Worm (Caenorhabditis elegans) whole organism, young adult: Measurements from ENCODE around the gene M01H9.3.

ENCODE experiments used
- B0336.3 ChIP-seq: fragments of 200-800 bp; sonication (Bioruptor generic); IDR thresholded peaks from 2 replicates; pipeline ENCODE4 v1.3.6; 2022; ENCODE audit warnings: missing genetic modification characterization, missing compliant biosample characterization
- C17E4.6 ChIP-seq: fragments of 200-800 bp; sonication (Bioruptor generic); IDR thresholded peaks from 2 replicates; pipeline ENCODE4 v1.3.6; 2022; ENCODE audit warnings: missing genetic modification reagents, missing genetic modification characterization, missing compliant biosample characterization
- F37B4.10 ChIP-seq: fragments of 200-800 bp; sonication (Bioruptor generic); IDR thresholded peaks from 2 replicates; pipeline ENCODE4 v1.3.6; 2022; ENCODE audit warnings: missing genetic modification characterization, missing compliant biosample characterization
- F55B11.4 ChIP-seq: sonication (generic microtip); optimal IDR thresholded peaks from 2 replicates; lab custom pipeline; 2016; ENCODE audit warnings: missing compliant biosample characterization, missing genetic modification characterization, borderline replicate concordance; ENCODE audit not compliant: insufficient read depth
- F57A8.1 ChIP-seq: fragments of 200-800 bp; sonication (Bioruptor generic); optimal IDR thresholded peaks from 2 replicates; lab custom pipeline; 2018; ENCODE audit warnings: mild to moderate bottlenecking, missing genetic modification characterization, moderate library complexity, missing compliant biosample characterization
- K12H6.12 ChIP-seq: fragments of 200-800 bp; sonication (Bioruptor generic); optimal IDR thresholded peaks from 2 replicates; lab custom pipeline; 2018; ENCODE audit warnings: mild to moderate bottlenecking, missing genetic modification characterization, missing compliant biosample characterization
- T07F8.4 ChIP-seq: sonication (generic microtip); optimal IDR thresholded peaks from 2 replicates; lab custom pipeline; 2016; ENCODE audit warnings: mild to moderate bottlenecking, missing genetic modification characterization, moderate library complexity, missing compliant biosample characterization
- Y53G8AR.9 ChIP-seq: fragments of 200-800 bp; sonication (Bioruptor generic); conservative IDR thresholded peaks from 2 replicates; pipeline ENCODE4 v1.3.6; 2022; ENCODE audit warnings: missing genetic modification reagents, missing genetic modification characterization, missing compliant biosample characterization
- Y56A3A.18 ChIP-seq: fragments of 200-800 bp; sonication (Bioruptor generic); IDR thresholded peaks from 2 replicates; pipeline ENCODE4 v1.3.6; 2022; ENCODE audit warnings: missing genetic modification reagents, missing genetic modification characterization, missing compliant biosample characterization
- Y95B8A.8 ChIP-seq: fragments of 200-800 bp; sonication (Bioruptor generic); IDR thresholded peaks from 2 replicates; pipeline ENCODE4 v1.3.6; 2022; ENCODE audit warnings: missing genetic modification reagents, missing genetic modification characterization, missing compliant biosample characterization
- akir-1 ChIP-seq: fragments of 200-800 bp; sonication (Bioruptor generic); optimal IDR thresholded peaks from 2 replicates; lab custom pipeline; 2018; ENCODE audit warnings: mild to moderate bottlenecking, missing genetic modification characterization, moderate library complexity, missing compliant biosample characterization
- atf-7 ChIP-seq: sonication (generic microtip); optimal IDR thresholded peaks from 2 replicates; lab custom pipeline; 2017; ENCODE audit warnings: mild to moderate bottlenecking, missing genetic modification characterization, missing compliant biosample characterization
- athp-1 ChIP-seq: sonication (generic microtip); optimal IDR thresholded peaks from 2 replicates; lab custom pipeline; 2017; ENCODE audit warnings: mild to moderate bottlenecking, missing genetic modification characterization, missing compliant biosample characterization
- attf-6 ChIP-seq: fragments of 200-800 bp; sonication (Bioruptor generic); IDR thresholded peaks from 2 replicates; pipeline ENCODE4 v1.3.6; 2022; ENCODE audit warnings: missing genetic modification reagents, missing genetic modification characterization, missing compliant biosample characterization
- ceh-40 ChIP-seq: fragments of 200-800 bp; sonication (Bioruptor generic); IDR thresholded peaks from 2 replicates; pipeline ENCODE4 v1.3.6; 2022; ENCODE audit warnings: missing genetic modification characterization, missing compliant biosample characterization
- dpff-1 ChIP-seq: sonication (generic microtip); optimal IDR thresholded peaks from 2 replicates; lab custom pipeline; 2017; ENCODE audit warnings: mild to moderate bottlenecking, missing genetic modification characterization, missing compliant biosample characterization
- dpl-1 ChIP-seq: fragments of 150-350 bp; optimal IDR thresholded peaks from 2 replicates; lab custom pipeline; 2014; ENCODE audit warnings: missing biosample characterization, missing genetic modification reagents, missing genetic modification characterization
- egl-44 ChIP-seq: fragments of 200-800 bp; sonication (Bioruptor generic); IDR thresholded peaks from 2 replicates; pipeline ENCODE4 v1.3.6; 2022; ENCODE audit warnings: missing genetic modification reagents, missing genetic modification characterization, missing compliant biosample characterization
- egrh-3 ChIP-seq: fragments of 200-800 bp; sonication (Bioruptor generic); IDR thresholded peaks from 2 replicates; pipeline ENCODE4 v1.3.6; 2022; ENCODE audit warnings: missing genetic modification reagents, missing genetic modification characterization, missing compliant biosample characterization
- gei-17 ChIP-seq: fragments of 200-800 bp; sonication (Bioruptor generic); optimal IDR thresholded peaks from 2 replicates; lab custom pipeline; 2018; ENCODE audit warnings: mild to moderate bottlenecking, missing genetic modification characterization, missing compliant biosample characterization
- hmg-1.2 ChIP-seq: fragments of 200-800 bp; sonication (Bioruptor generic); IDR thresholded peaks from 2 replicates; pipeline ENCODE4 v1.3.6; 2022; ENCODE audit warnings: missing genetic modification reagents, missing genetic modification characterization, missing compliant biosample characterization
- hrde-1 ChIP-seq: sonication (generic microtip); optimal IDR thresholded peaks from 2 replicates; lab custom pipeline; 2016; ENCODE audit warnings: missing genetic modification characterization, mild to moderate bottlenecking, missing compliant biosample characterization, moderate library complexity, missing genotype, missing genetic modification reagents, borderline replicate concordance
- hsf-1 ChIP-seq: fragments of 200-800 bp; sonication (Bioruptor generic); IDR thresholded peaks from 2 replicates; pipeline ENCODE4 v1.3.6; 2022; ENCODE audit warnings: missing genetic modification reagents, missing genetic modification characterization, missing compliant biosample characterization
- lag-1 ChIP-seq: fragments of 200-800 bp; sonication (Bioruptor generic); IDR thresholded peaks from 2 replicates; pipeline ENCODE4 v1.3.6; 2022; ENCODE audit warnings: missing genetic modification reagents, missing genetic modification characterization, missing compliant biosample characterization
- let-526 ChIP-seq: fragments of 200-800 bp; sonication (Bioruptor generic); IDR thresholded peaks from 2 replicates; pipeline ENCODE4 v1.3.6; 2022; ENCODE audit warnings: missing genetic modification reagents, missing genetic modification characterization, missing compliant biosample characterization
- let-607 ChIP-seq, 2 experiments: fragments of 200-800 bp in 1 of 2; sonication (Bioruptor generic) in 1 of 2; sonication (generic microtip) in 1 of 2; optimal IDR thresholded peaks; 2 replicates each; lab custom pipeline; 2016 to 2018; ENCODE audit warnings: mild to moderate bottlenecking in 2 of 2, missing compliant biosample characterization in 2 of 2, missing genetic modification characterization in 2 of 2, moderate library complexity in 2 of 2, missing genotype in 1 of 2
- lin-40 ChIP-seq: sonication (generic microtip); optimal IDR thresholded peaks from 2 replicates; lab custom pipeline; 2016; ENCODE audit warnings: missing genetic modification characterization, mild to moderate bottlenecking, missing compliant biosample characterization, missing genotype, missing genetic modification reagents
- madf-10 ChIP-seq: sonication (generic microtip); optimal IDR thresholded peaks from 2 replicates; lab custom pipeline; 2016; ENCODE audit warnings: mild to moderate bottlenecking, missing genetic modification characterization, missing compliant biosample characterization
- madf-6 ChIP-seq: fragments of 200-800 bp; sonication (Bioruptor generic); IDR thresholded peaks from 2 replicates; pipeline ENCODE4 v1.3.6; 2022; ENCODE audit warnings: missing genetic modification reagents, missing genetic modification characterization, missing compliant biosample characterization
- mcd-1 ChIP-seq: fragments of 200-800 bp; sonication (Bioruptor generic); IDR thresholded peaks from 2 replicates; pipeline ENCODE4 v1.3.6; 2022; ENCODE audit warnings: missing genetic modification reagents, missing genetic modification characterization, missing compliant biosample characterization
- mel-28 ChIP-seq: sonication (generic microtip); optimal IDR thresholded peaks from 2 replicates; lab custom pipeline; 2016; ENCODE audit warnings: borderline replicate concordance, mild to moderate bottlenecking, missing genetic modification characterization, missing compliant biosample characterization
- nfya-1 ChIP-seq: sonication (generic microtip); optimal IDR thresholded peaks from 2 replicates; lab custom pipeline; 2017; ENCODE audit warnings: antibody characterized with exemption, missing compliant biosample characterization, missing genetic modification characterization, borderline replicate concordance; ENCODE audit not compliant: insufficient read depth
- nfyb-1 ChIP-seq: fragments of 200-800 bp; sonication (Bioruptor generic); IDR thresholded peaks from 2 replicates; pipeline ENCODE4 v1.3.6; 2022; ENCODE audit warnings: missing genetic modification reagents, missing genetic modification characterization, missing compliant biosample characterization
- nhr-179 ChIP-seq: sonication (generic microtip); optimal IDR thresholded peaks from 2 replicates; lab custom pipeline; 2016; ENCODE audit warnings: mild to moderate bottlenecking, missing genetic modification characterization, missing compliant biosample characterization
- nhr-80 ChIP-seq: sonication (generic microtip); optimal IDR thresholded peaks from 2 replicates; lab custom pipeline; 2016; ENCODE audit warnings: missing genetic modification characterization, missing compliant biosample characterization
- rec-8 ChIP-seq, 2 experiments: sonication (generic microtip); optimal IDR thresholded peaks; 2 replicates each; lab custom pipeline; 2016; ENCODE audit warnings: mild to moderate bottlenecking in 2 of 2, missing genetic modification characterization in 2 of 2, missing genetic modification reagents in 2 of 2, missing genotype in 2 of 2, missing biosample characterization in 1 of 2, missing compliant biosample characterization in 1 of 2, moderate library complexity in 1 of 2
- repo-1 ChIP-seq: sonication (generic microtip); optimal IDR thresholded peaks from 2 replicates; lab custom pipeline; 2017; ENCODE audit warnings: mild to moderate bottlenecking, missing genetic modification characterization, missing compliant biosample characterization
- snpc-3.4 ChIP-seq: sonication (generic microtip); optimal IDR thresholded peaks from 2 replicates; lab custom pipeline; 2017; ENCODE audit warnings: missing genetic modification characterization, mild to moderate bottlenecking, missing compliant biosample characterization, antibody characterized with exemption, moderate library complexity, missing genotype, missing genetic modification reagents
- snpc-4 ChIP-seq, 5 experiments: fragments of 150-350 bp in 1 of 5; sonication (generic microtip) in 4 of 5; optimal IDR thresholded peaks; 2 replicates each; lab custom pipeline; 2014 to 2018; ENCODE audit warnings: missing genetic modification characterization in 5 of 5, missing biosample characterization in 3 of 5, antibody characterized with exemption in 2 of 5, mild to moderate bottlenecking in 2 of 5, missing compliant biosample characterization in 2 of 5, missing genotype in 2 of 5, moderate library complexity in 2 of 5, missing genetic modification reagents in 1 of 5
- tlf-1 ChIP-seq: fragments of 200-800 bp; sonication (Bioruptor generic); optimal IDR thresholded peaks from 2 replicates; lab custom pipeline; 2018; ENCODE audit warnings: mild to moderate bottlenecking, missing genetic modification characterization, missing compliant biosample characterization
- unc-130 ChIP-seq: sonication (generic microtip); optimal IDR thresholded peaks from 2 replicates; lab custom pipeline; 2016; ENCODE audit warnings: missing genetic modification reagents, missing genetic modification characterization, missing compliant biosample characterization
- unc-62 ChIP-seq: fragments of 150-350 bp; optimal IDR thresholded peaks from 2 replicates; lab custom pipeline; 2014; ENCODE audit warnings: missing biosample characterization, missing genetic modification reagents, missing genetic modification characterization
- zfh-2 ChIP-seq: fragments of 200-800 bp; sonication (Bioruptor generic); conservative IDR thresholded peaks from 2 replicates; pipeline ENCODE4 v1.3.6; 2022; ENCODE audit warnings: missing genetic modification reagents, missing genetic modification characterization, missing compliant biosample characterization
- zim-3 ChIP-seq: sonication (generic microtip); optimal IDR thresholded peaks from 2 replicates; lab custom pipeline; 2017; ENCODE audit warnings: mild to moderate bottlenecking, missing genetic modification characterization, moderate library complexity, missing compliant biosample characterization
- ztf-28 ChIP-seq: fragments of 200-800 bp; sonication (Bioruptor generic); IDR thresholded peaks from 2 replicates; pipeline ENCODE4 v1.3.6; 2022; ENCODE audit warnings: missing genetic modification reagents, missing genetic modification characterization, missing compliant biosample characterization
- ztf-6 ChIP-seq: fragments of 200-800 bp; sonication (Bioruptor generic); IDR thresholded peaks from 2 replicates; pipeline ENCODE4 v1.3.6; 2022; ENCODE audit warnings: missing genetic modification reagents, missing genetic modification characterization, missing compliant biosample characterization

The M01H9.3 gene

DNA sequence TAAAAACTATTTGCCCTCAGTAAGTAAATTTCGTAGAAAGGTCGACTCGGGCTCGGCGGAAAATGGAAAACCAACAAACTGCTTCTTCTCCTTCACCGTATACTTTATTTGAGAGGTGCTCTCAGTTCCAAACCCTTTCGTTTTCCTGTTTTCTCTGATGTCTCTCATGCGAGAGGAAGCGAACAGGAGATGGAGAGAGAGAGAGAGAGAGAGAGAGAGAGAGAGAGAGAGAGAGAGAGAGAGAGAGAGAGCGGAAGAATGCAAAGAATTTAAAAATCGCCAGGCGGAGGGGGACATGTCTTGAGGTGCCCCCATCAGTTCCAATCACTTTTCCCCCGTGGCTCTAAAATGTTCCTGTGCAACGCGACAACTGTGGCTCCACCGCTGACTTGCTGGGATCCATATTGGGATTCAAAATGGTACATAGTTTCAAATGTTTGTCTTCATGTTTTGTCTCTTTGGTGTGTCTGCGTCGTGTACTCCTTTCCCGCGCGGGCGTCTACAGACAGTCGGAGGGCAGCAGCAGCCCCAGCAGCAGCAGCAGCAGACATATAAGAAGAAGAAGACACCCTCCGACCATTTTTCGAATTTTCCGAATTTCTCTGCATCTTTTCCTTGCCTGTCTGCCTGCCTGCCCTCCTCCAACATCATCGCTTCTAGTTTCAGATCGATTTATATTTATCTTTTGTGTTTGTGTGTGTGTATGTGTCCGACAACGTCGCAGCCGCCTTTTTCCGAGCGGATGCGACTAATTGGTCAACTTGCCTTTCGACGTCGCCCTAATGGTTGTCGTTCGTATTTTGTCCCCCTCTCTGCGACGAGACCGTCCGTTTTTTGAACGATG lies 22.3 kb downstream of the M01H9.3 start, which contains the start of gene R08C7.11:
Gene R08C7.11, minus strand, starts transcription at position 608 of the 844 bp plus-strand sequence.
- TF ChIP-seq snpc-3.4 (tag; lab: Kevin White, UChicago) (no peak), nfyb-1 (GFP tag; lab: Robert Waterston, UW) (no peak), atf-7 (peak; percentile 53), dpl-1 (GFP tag; lab: Kevin White, UChicago) (no peak), nfya-1 (no peak), ztf-28 (GFP tag; lab: Robert Waterston, UW) (no peak), T07F8.4 (no peak), B0336.3 (GFP tag; lab: Robert Waterston, UW) (peak; percentile 36; the same call in 1 of the 2 replicates), attf-6 (GFP tag; lab: Robert Waterston, UW) (no peak), repo-1 (tag; lab: Kevin White, UChicago) (no peak), rec-8 (tag; optimal IDR thresholded peaks at IDR 0.05; lab: Kevin White, UChicago) (no peak), zim-3 (no peak), snpc-4 (GFP tag; optimal IDR thresholded peaks at IDR 0.05; lab: Kevin White, UChicago) (no peak), snpc-4 (tag; optimal IDR thresholded peaks at IDR 0.05; lab: Kevin White, UChicago) (peak in 1 of 4 experiments; percentile 28), zfh-2 (GFP tag; lab: Robert Waterston, UW) (peak; percentile 88), hmg-1.2 (GFP tag; lab: Robert Waterston, UW) (peak; percentile 45; the same call in 1 of the 2 replicates), Y53G8AR.9 (GFP tag; lab: Robert Waterston, UW) (no peak), unc-62 (GFP tag; lab: Kevin White, UChicago) (no peak), egl-44 (GFP tag; lab: Robert Waterston, UW) (peak; percentile 71; the same call in 1 of the 2 replicates), Y95B8A.8 (GFP tag; lab: Robert Waterston, UW) (no peak), C17E4.6 (GFP tag; lab: Robert Waterston, UW) (no peak), tlf-1 (no peak), Y56A3A.18 (GFP tag; lab: Robert Waterston, UW) (0 out of 2 replicates have a peak, but pooled peaks have one; percentile 40), akir-1 (GFP tag; lab: Kevin White, UChicago) (no peak), nhr-179 (tag; lab: Kevin White, UChicago) (no peak), nhr-80 (no peak), K12H6.12 (tag; lab: Kevin White, UChicago) (peak; percentile 5), hsf-1 (GFP tag; lab: Robert Waterston, UW) (no peak), mcd-1 (GFP tag; lab: Robert Waterston, UW) (peak; percentile 7; the same call in 1 of the 2 replicates), madf-10 (no peak), lag-1 (GFP tag; lab: Robert Waterston, UW) (no peak), F37B4.10 (no peak), F57A8.1 (GFP tag; lab: Kevin White, UChicago) (no peak), gei-17 (GFP tag; lab: Kevin White, UChicago) (no peak), dpff-1 (tag; lab: Kevin White, UChicago) (no peak), ztf-6 (GFP tag; lab: Robert Waterston, UW) (no peak), madf-6 (GFP tag; lab: Robert Waterston, UW) (no peak), athp-1 (tag; lab: Kevin White, UChicago) (no peak), F55B11.4 (tag; lab: Kevin White, UChicago) (no peak), let-607 (tag; optimal IDR thresholded peaks at IDR 0.05; lab: Kevin White, UChicago) (no peak), lin-40 (peak; percentile 32), egrh-3 (peak; percentile 49), mel-28 (tag; lab: Kevin White, UChicago) (no peak), hrde-1 (tag; lab: Kevin White, UChicago) (no peak), let-526 (GFP tag; lab: Robert Waterston, UW) (no peak), ceh-40 (no peak), unc-130 (GFP tag; lab: Kevin White, UChicago) (no peak)
